Worm (Caenorhabditis elegans) whole organism, young adult: ENCODE data around the gene ddo-2.

Source experiments
- madf-6 ChIP-seq: fragments of 200-800 bp; sonication (Bioruptor generic); IDR thresholded peaks from 2 replicates; pipeline ENCODE4 v1.3.6; 2022; ENCODE audit warnings: missing genetic modification reagents, missing genetic modification characterization, missing compliant biosample characterization
- snpc-3.4 ChIP-seq: sonication (generic microtip); optimal IDR thresholded peaks from 2 replicates; lab custom pipeline; 2017; ENCODE audit warnings: missing genetic modification characterization, mild to moderate bottlenecking, missing compliant biosample characterization, antibody characterized with exemption, moderate library complexity, missing genotype, missing genetic modification reagents

- no peak for TF ChIP-seq madf-6 (GFP tag; lab: Robert Waterston, UW)
- TF ChIP-seq snpc-3.4 (tag; lab: Kevin White, UChicago), result no peak
These were observed 4.3 kb upstream of the ddo-2 start, which contains the start of gene try-13 for ce11 chrV:7439807-7440206.
